Fruit fly (Drosophila melanogaster) whole organism, prepupa: ENCODE data around the gene CG14079.
A peak's percentile ranks its signal among the peaks of the same experiment; 100 is the strongest.

ENCODE experiments used
- Blimp-1 ChIP-seq: fragments of 200-800 bp; sonication (Bioruptor generic); optimal IDR thresholded peaks from 3 replicates; lab custom pipeline; 2017; ENCODE audit warnings: missing biosample characterization, missing genetic modification characterization, mild to moderate bottlenecking, moderate library complexity, missing genetic modification reagents
- CG10669 ChIP-seq: fragments of 200-800 bp; sonication (Bioruptor generic); optimal IDR thresholded peaks from 3 replicates; lab custom pipeline; 2018; ENCODE audit warnings: missing biosample characterization, mild to moderate bottlenecking, missing genetic modification characterization, moderate library complexity
- CG11294 ChIP-seq: fragments of 200-800 bp; sonication (Bioruptor generic); IDR thresholded peaks from 2 replicates; pipeline ENCODE4 v1.3.6; 2022; ENCODE audit warnings: missing biosample characterization, missing genetic modification characterization
- CG11762 ChIP-seq: fragments of 200-800 bp; sonication (Bioruptor generic); optimal IDR thresholded peaks from 3 replicates; lab custom pipeline; 2016; ENCODE audit warnings: missing biosample characterization, missing genetic modification characterization; ENCODE audit not compliant: insufficient read depth
- CG11902 ChIP-seq: fragments of 200-800 bp; sonication (Bioruptor generic); optimal IDR thresholded peaks from 3 replicates; lab custom pipeline; 2016; ENCODE audit warnings: missing biosample characterization, missing genetic modification characterization
- CG15336 ChIP-seq: fragments of 200-800 bp; sonication (Bioruptor generic); IDR thresholded peaks from 2 replicates; pipeline ENCODE4 v1.3.6; 2022; ENCODE audit warnings: missing biosample characterization, missing genetic modification characterization
- CG1621 ChIP-seq: fragments of 200-800 bp; sonication (Bioruptor generic); optimal IDR thresholded peaks from 3 replicates; lab custom pipeline; 2018; ENCODE audit warnings: missing biosample characterization, mild to moderate bottlenecking, missing genetic modification characterization
- CG16779 ChIP-seq: fragments of 200-800 bp; sonication (Bioruptor generic); optimal IDR thresholded peaks from 3 replicates; lab custom pipeline; 2017; ENCODE audit warnings: missing biosample characterization, mild to moderate bottlenecking, missing genetic modification characterization
- CG3032 ChIP-seq: fragments of 200-800 bp; optimal IDR thresholded peaks from 2 replicates; lab custom pipeline; 2019; ENCODE audit warnings: missing biosample characterization, mild to moderate bottlenecking, missing genetic modification characterization, moderate library complexity
- CG31627 ChIP-seq: fragments of 200-800 bp; sonication (Bioruptor generic); optimal IDR thresholded peaks from 3 replicates; lab custom pipeline; 2016; ENCODE audit warnings: missing biosample characterization, missing genetic modification characterization
- CG32006 ChIP-seq: fragments of 200-800 bp; sonication (Bioruptor generic); optimal IDR thresholded peaks from 3 replicates; lab custom pipeline; 2017; ENCODE audit warnings: missing biosample characterization, mild to moderate bottlenecking, missing genetic modification characterization
- CG34406 ChIP-seq: fragments of 200-800 bp; sonication (Bioruptor generic); optimal IDR thresholded peaks from 3 replicates; lab custom pipeline; 2016; ENCODE audit warnings: missing biosample characterization, missing genetic modification characterization
- CG3919 ChIP-seq: fragments of 200-800 bp; sonication (Bioruptor generic); optimal IDR thresholded peaks from 3 replicates; lab custom pipeline; 2016; ENCODE audit warnings: missing biosample characterization, missing genetic modification characterization
- CG4318 ChIP-seq: fragments of 200-800 bp; sonication (Bioruptor generic); optimal IDR thresholded peaks from 3 replicates; lab custom pipeline; 2017; ENCODE audit warnings: missing biosample characterization, mild to moderate bottlenecking, missing genetic modification characterization
- CG6163 ChIP-seq: fragments of 200-800 bp; sonication (Bioruptor generic); IDR thresholded peaks from 3 replicates; pipeline ENCODE4 v1.3.6; 2022; ENCODE audit warnings: missing biosample characterization, missing genetic modification characterization
- CG6276 ChIP-seq: fragments of 200-800 bp; sonication (Bioruptor generic); optimal IDR thresholded peaks from 2 replicates; lab custom pipeline; 2017; ENCODE audit warnings: missing biosample characterization, mild to moderate bottlenecking, missing genetic modification characterization
- CG6792 ChIP-seq: fragments of 200-800 bp; sonication (Bioruptor generic); optimal IDR thresholded peaks from 3 replicates; lab custom pipeline; 2016; ENCODE audit warnings: missing biosample characterization, missing genetic modification characterization
- CG6808 ChIP-seq: fragments of 200-800 bp; sonication (Bioruptor generic); optimal IDR thresholded peaks from 3 replicates; lab custom pipeline; 2017; ENCODE audit warnings: missing biosample characterization, missing genetic modification characterization, mild to moderate bottlenecking, moderate library complexity, missing genetic modification reagents
- CG6854 ChIP-seq: fragments of 200-800 bp; sonication (Bioruptor generic); optimal IDR thresholded peaks from 2 replicates; lab custom pipeline; 2017; ENCODE audit warnings: missing biosample characterization, mild to moderate bottlenecking, missing genetic modification characterization
- CG7368 ChIP-seq: fragments of 200-800 bp; sonication (Bioruptor generic); optimal IDR thresholded peaks from 3 replicates; lab custom pipeline; 2016; ENCODE audit warnings: missing biosample characterization, missing genetic modification characterization
- CG8119 ChIP-seq: fragments of 200-800 bp; sonication (Bioruptor generic); IDR thresholded peaks from 3 replicates; pipeline ENCODE4 v1.3.6; 2022; ENCODE audit warnings: missing biosample characterization, missing genetic modification characterization
- CG8632 ChIP-seq: fragments of 200-800 bp; sonication (Bioruptor generic); optimal IDR thresholded peaks from 3 replicates; lab custom pipeline; 2016; ENCODE audit warnings: missing biosample characterization, missing genetic modification characterization
- CG9139 ChIP-seq: fragments of 200-800 bp; sonication (Bioruptor generic); optimal IDR thresholded peaks from 3 replicates; lab custom pipeline; 2017; ENCODE audit warnings: missing biosample characterization, mild to moderate bottlenecking, missing genetic modification characterization
- Eip75B ChIP-seq: fragments of 200-800 bp; sonication (Bioruptor generic); optimal IDR thresholded peaks from 3 replicates; lab custom pipeline; 2016; ENCODE audit warnings: missing biosample characterization, missing genetic modification characterization
- Eip78C ChIP-seq: fragments of 200-800 bp; sonication (Bioruptor generic); peaks from one replicate; lab custom pipeline; 2016; ENCODE audit warnings: missing biosample characterization, missing genetic modification characterization
- Eip93F ChIP-seq: fragments of 200-800 bp; sonication (Bioruptor generic); optimal IDR thresholded peaks from 2 replicates; lab custom pipeline; 2016; ENCODE audit warnings: missing biosample characterization, mild to moderate bottlenecking, missing genetic modification characterization
- Ets21C ChIP-seq: fragments of 200-800 bp; sonication (Bioruptor generic); optimal IDR thresholded peaks from 3 replicates; lab custom pipeline; 2016; ENCODE audit warnings: missing biosample characterization, missing genetic modification characterization
- Ets96B ChIP-seq: fragments of 200-800 bp; optimal IDR thresholded peaks from 2 replicates; lab custom pipeline; 2019; ENCODE audit warnings: missing biosample characterization, mild to moderate bottlenecking, missing genetic modification characterization, moderate library complexity
- Hr38 ChIP-seq: sonication (Bioruptor generic); optimal IDR thresholded peaks from 2 replicates; lab custom pipeline; 2016; ENCODE audit warnings: missing biosample characterization, missing genetic modification characterization
- Hr39 ChIP-seq: fragments of 200-800 bp; sonication (Bioruptor generic); optimal IDR thresholded peaks from 2 replicates; lab custom pipeline; 2016; ENCODE audit warnings: missing biosample characterization, missing genetic modification characterization
- Hr4 ChIP-seq: fragments of 200-800 bp; sonication (Bioruptor generic); optimal IDR thresholded peaks from 3 replicates; lab custom pipeline; 2016; ENCODE audit warnings: missing biosample characterization, missing genetic modification characterization
- Lpt ChIP-seq: fragments of 200-800 bp; sonication (Bioruptor generic); optimal IDR thresholded peaks from 3 replicates; lab custom pipeline; 2016; ENCODE audit warnings: missing biosample characterization, missing genetic modification characterization
- Met ChIP-seq: fragments of 200-800 bp; sonication (Bioruptor generic); optimal IDR thresholded peaks from 3 replicates; lab custom pipeline; 2016; ENCODE audit warnings: missing biosample characterization, missing genetic modification characterization
- OdsH ChIP-seq: fragments of 200-800 bp; sonication (Bioruptor generic); optimal IDR thresholded peaks from 3 replicates; lab custom pipeline; 2016; ENCODE audit warnings: missing biosample characterization, missing genetic modification characterization
- Smox ChIP-seq: fragments of 200-800 bp; sonication (Bioruptor generic); optimal IDR thresholded peaks from 3 replicates; lab custom pipeline; 2016; ENCODE audit warnings: missing biosample characterization, missing genetic modification characterization
- Sox14 ChIP-seq: fragments of 200-800 bp; sonication (Bioruptor generic); optimal IDR thresholded peaks from 3 replicates; lab custom pipeline; 2016; ENCODE audit warnings: missing biosample characterization, missing genetic modification characterization
- achi ChIP-seq: fragments of 200-800 bp; sonication (Bioruptor generic); optimal IDR thresholded peaks from 3 replicates; lab custom pipeline; 2016; ENCODE audit warnings: missing biosample characterization, missing genetic modification characterization
- acj6 ChIP-seq: fragments of 200-800 bp; sonication (Bioruptor generic); optimal IDR thresholded peaks from 3 replicates; lab custom pipeline; 2016; ENCODE audit warnings: missing biosample characterization, missing genetic modification characterization
- cyc ChIP-seq: fragments of 200-800 bp; sonication (Bioruptor generic); optimal IDR thresholded peaks from 3 replicates; lab custom pipeline; 2016; ENCODE audit warnings: missing biosample characterization, missing genetic modification characterization
- dac ChIP-seq: fragments of 200-800 bp; sonication (Bioruptor generic); optimal IDR thresholded peaks from 2 replicates; lab custom pipeline; 2017; ENCODE audit warnings: missing biosample characterization, mild to moderate bottlenecking, missing genetic modification characterization
- eg ChIP-seq: fragments of 200-800 bp; sonication (Bioruptor generic); IDR thresholded peaks from 3 replicates; pipeline ENCODE4 v1.3.6; 2022; ENCODE audit warnings: missing biosample characterization, missing genetic modification characterization
- esn ChIP-seq: fragments of 200-800 bp; sonication (Bioruptor generic); optimal IDR thresholded peaks from 2 replicates; lab custom pipeline; 2016; ENCODE audit warnings: missing biosample characterization, mild to moderate bottlenecking, missing genetic modification characterization, moderate library complexity
- fd59A ChIP-seq: fragments of 200-800 bp; sonication (Bioruptor generic); optimal IDR thresholded peaks from 2 replicates; lab custom pipeline; 2017; ENCODE audit warnings: missing biosample characterization, mild to moderate bottlenecking, missing genetic modification characterization, missing genetic modification reagents
- fd85E ChIP-seq: fragments of 200-800 bp; sonication (Bioruptor generic); optimal IDR thresholded peaks from 3 replicates; lab custom pipeline; 2016; ENCODE audit warnings: missing biosample characterization, missing genetic modification characterization
- fkh ChIP-seq: fragments of 200-800 bp; sonication (Bioruptor generic); optimal IDR thresholded peaks from 3 replicates; lab custom pipeline; 2017; ENCODE audit warnings: missing biosample characterization, mild to moderate bottlenecking, missing genetic modification characterization, moderate library complexity
- lz ChIP-seq: fragments of 200-800 bp; sonication (Bioruptor generic); optimal IDR thresholded peaks from 3 replicates; lab custom pipeline; 2016; ENCODE audit warnings: missing biosample characterization, missing genetic modification characterization
- net ChIP-seq: fragments of 200-800 bp; sonication (Bioruptor generic); optimal IDR thresholded peaks from 3 replicates; lab custom pipeline; 2016; ENCODE audit warnings: missing biosample characterization, missing genetic modification characterization
- pdm3 ChIP-seq: fragments of 200-800 bp; sonication (Bioruptor generic); optimal IDR thresholded peaks from 3 replicates; lab custom pipeline; 2016; ENCODE audit warnings: missing biosample characterization, missing genetic modification characterization
- salr ChIP-seq, 2 experiments: fragments of 200-800 bp; sonication (Bioruptor generic); optimal IDR thresholded peaks; 3 replicates each; lab custom pipeline; 2016 to 2018; ENCODE audit warnings: missing biosample characterization in 2 of 2, missing genetic modification characterization in 2 of 2, mild to moderate bottlenecking in 1 of 2
- spab ChIP-seq: fragments of 200-800 bp; sonication (Bioruptor generic); optimal IDR thresholded peaks from 2 replicates; lab custom pipeline; 2017; ENCODE audit warnings: missing biosample characterization, mild to moderate bottlenecking, missing genetic modification characterization, missing genetic modification reagents
- ss ChIP-seq, 2 experiments: fragments of 200-800 bp; sonication (Bioruptor generic); optimal IDR thresholded peaks; 2 replicates in 1 of 2; 3 replicates in 1 of 2; lab custom pipeline; 2017 to 2018; ENCODE audit warnings: mild to moderate bottlenecking in 2 of 2, missing biosample characterization in 2 of 2, missing genetic modification characterization in 2 of 2, moderate library complexity in 1 of 2
- svp ChIP-seq: fragments of 200-800 bp; sonication (Bioruptor generic); peaks from one replicate; lab custom pipeline; 2016; ENCODE audit warnings: missing biosample characterization, missing genetic modification characterization
- topi ChIP-seq: fragments of 200-800 bp; sonication (Bioruptor generic); optimal IDR thresholded peaks from 3 replicates; lab custom pipeline; 2016; ENCODE audit warnings: missing biosample characterization, missing genetic modification characterization
- vri ChIP-seq: fragments of 200-800 bp; sonication (Bioruptor generic); optimal IDR thresholded peaks from 3 replicates; lab custom pipeline; 2016; ENCODE audit warnings: missing biosample characterization, mild to moderate bottlenecking, missing genetic modification characterization

CG14079 gene

dm6 chr3L:19079067-19079466, 18.7 kb upstream of the CG14079 start:
- TF ChIP-seq CG8119 (GFP tag; lab: Robert Waterston, UW) (no peak), Eip93F (GFP tag; lab: Kevin White, UChicago) (no peak), topi (no peak), fd85E (GFP tag; lab: Kevin White, UChicago) (no peak), achi (GFP tag; lab: Kevin White, UChicago) (no peak), CG32006 (no peak), Hr4 (no peak), svp (GFP tag; lab: Kevin White, UChicago) (no peak), cyc (GFP tag; lab: Kevin White, UChicago) (no peak), CG4318 (GFP tag; lab: Kevin White, UChicago) (no peak), Eip78C (GFP tag; lab: Kevin White, UChicago) (no peak), CG15336 (GFP tag; lab: Robert Waterston, UW) (no peak), dac (no peak), vri (GFP tag; lab: Kevin White, UChicago) (no peak), Blimp-1 (GFP tag; lab: Kevin White, UChicago) (no peak), esn (no peak), salr (GFP tag; optimal IDR thresholded peaks at IDR 0.05; lab: Kevin White, UChicago) (no peak), Ets21C (no peak), fd59A (no peak), Hr39 (no peak), ss (GFP tag; optimal IDR thresholded peaks at IDR 0.05; lab: Kevin White, UChicago) (peak; percentile 36 to 40), CG6163 (GFP tag; lab: Robert Waterston, UW) (peak; percentile 73), CG6792 (GFP tag; lab: Kevin White, UChicago) (no peak), CG10669 (GFP tag; lab: Kevin White, UChicago) (no peak), CG6276 (peak; percentile 5), Lpt (GFP tag; lab: Kevin White, UChicago) (peak; percentile 23), CG7368 (no peak), lz (no peak), Eip75B (GFP tag; lab: Kevin White, UChicago) (no peak), CG34406 (GFP tag; lab: Kevin White, UChicago) (no peak), CG6808 (peak; percentile 10), CG3032 (tag; lab: Kevin White, UChicago) (no peak), CG16779 (tag; lab: Kevin White, UChicago) (peak; percentile 28), Hr38 (no peak), CG31627 (GFP tag; lab: Kevin White, UChicago) (no peak), eg (GFP tag; lab: Robert Waterston, UW) (no peak), Ets96B (tag; lab: Kevin White, UChicago) (no peak), CG9139 (GFP tag; lab: Kevin White, UChicago) (no peak), Smox (GFP tag; lab: Kevin White, UChicago) (peak; percentile 8), net (GFP tag; lab: Kevin White, UChicago) (no peak), fkh (GFP tag; lab: Kevin White, UChicago) (no peak), CG6854 (GFP tag; lab: Kevin White, UChicago) (peak; percentile 23), Met (GFP tag; lab: Kevin White, UChicago) (no peak), OdsH (GFP tag; lab: Kevin White, UChicago) (no peak), CG11294 (GFP tag; lab: Robert Waterston, UW) (no peak), Sox14 (GFP tag; lab: Kevin White, UChicago) (no peak), pdm3 (GFP tag; lab: Kevin White, UChicago) (no peak), CG3919 (no peak), CG8632 (no peak), CG11902 (GFP tag; lab: Kevin White, UChicago) (no peak), CG1621 (tag; lab: Kevin White, UChicago) (no peak), spab (no peak), acj6 (GFP tag; lab: Kevin White, UChicago) (no peak), CG11762 (GFP tag; lab: Kevin White, UChicago) (no peak)
